Worm (Caenorhabditis elegans): ENCODE results near the gene asp-17.

The asp-17 gene

DNA sequence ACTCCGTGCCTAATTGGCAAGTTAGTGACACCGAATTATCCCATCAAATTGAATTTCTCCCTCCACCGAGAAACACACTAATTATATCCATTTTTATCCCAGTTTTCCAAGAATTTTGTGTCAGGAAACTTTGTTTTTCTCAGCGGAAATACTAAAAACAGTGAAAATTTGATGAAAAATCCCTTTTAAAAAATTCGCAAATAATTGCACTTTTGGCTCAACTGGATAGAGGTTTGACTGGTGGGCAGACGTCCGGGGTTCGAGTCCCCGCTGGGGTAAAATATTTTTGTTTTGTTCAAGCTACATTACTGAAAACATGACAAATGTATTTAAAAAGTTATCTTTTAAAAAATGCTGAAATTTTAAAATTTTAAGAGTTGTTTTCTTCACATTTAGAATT, 21.0 kb upstream of the asp-17 start:
- TF ChIP-seq ceh-36 (tag; optimal IDR thresholded peaks at IDR 0.05) (no peak), aly-1 (tag; optimal IDR thresholded peaks at IDR 0.05) (no peak), ceh-13 (GFP tag; optimal IDR thresholded peaks at IDR 0.05) (no peak), hmg-4 (GFP tag; optimal IDR thresholded peaks at IDR 0.05) (no peak), flt-1 (GFP tag; IDR thresholded peaks at IDR 0.05) (no peak)

- TF ChIP-seq pes-1 (GFP tag; IDR thresholded peaks at IDR 0.05) (no peak), ceh-13 (GFP tag; optimal IDR thresholded peaks at IDR 0.05) (no peak), tra-4 (tag; optimal IDR thresholded peaks at IDR 0.05) (no peak), scrt-1 (GFP tag; IDR thresholded peaks at IDR 0.05) (no peak), ama-1 (optimal IDR thresholded peaks at IDR 0.05) (no peak), tbx-37 (GFP tag; conservative IDR thresholded peaks at IDR 0.05) (no peak), sea-1 (GFP tag; conservative IDR thresholded peaks at IDR 0.05) (no peak), B0310.2 (tag; optimal IDR thresholded peaks at IDR 0.05) (no peak), tbx-11 (GFP tag; IDR thresholded peaks at IDR 0.05) (no peak), hnd-1 (tag; optimal IDR thresholded peaks at IDR 0.05) (no peak), flt-1 (GFP tag; IDR thresholded peaks at IDR 0.05) (no peak), hmbx-1 (tag; optimal IDR thresholded peaks at IDR 0.05) (no peak), ceh-36 (tag; optimal IDR thresholded peaks at IDR 0.05) (no peak), hmg-4 (GFP tag; optimal IDR thresholded peaks at IDR 0.05) (no peak), F13C5.2 (tag; optimal IDR thresholded peaks at IDR 0.05) (no peak), aly-1 (tag; optimal IDR thresholded peaks at IDR 0.05) (no peak), ets-7 (tag; optimal IDR thresholded peaks at IDR 0.05) (no peak)
Measured at ce11 chrV:19057602-19058001, 20.5 kb upstream of the asp-17 start.

- TF ChIP-seq pes-1 (GFP tag; IDR thresholded peaks at IDR 0.05): no peak
- no peak for TF ChIP-seq ets-7 (tag; optimal IDR thresholded peaks at IDR 0.05)
- no peak for TF ChIP-seq aly-1 (tag; optimal IDR thresholded peaks at IDR 0.05)
- no peak for TF ChIP-seq tbx-11 (GFP tag; IDR thresholded peaks at IDR 0.05)
- TF ChIP-seq sea-1 (GFP tag; conservative IDR thresholded peaks at IDR 0.05): no peak
Measured at ce11 chrV:19053281-19053680, 16.2 kb upstream of the asp-17 start.

DNA sequence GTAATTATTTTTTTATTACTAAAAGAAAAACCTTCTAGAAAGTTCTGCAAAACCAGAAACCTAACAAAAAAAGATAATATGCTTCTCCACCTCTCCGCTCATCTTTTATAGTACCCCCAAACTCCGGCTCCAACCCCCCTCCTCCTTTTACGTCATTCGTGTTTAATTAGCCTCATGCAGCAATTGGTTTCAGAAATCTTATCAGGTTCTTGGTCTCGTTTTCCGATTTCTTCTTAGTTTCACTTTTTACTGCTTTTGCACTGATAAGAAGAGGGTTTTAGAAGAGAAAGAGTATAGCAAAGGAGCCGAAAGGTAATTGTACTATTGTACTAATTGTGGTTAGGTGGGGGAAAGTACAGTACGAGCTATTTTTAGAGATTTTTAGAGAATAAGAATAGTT, 14.3 kb upstream of the asp-17 start:
- no peak for TF ChIP-seq pes-1 (GFP tag; IDR thresholded peaks at IDR 0.05)
- TF ChIP-seq hmg-4 (GFP tag; optimal IDR thresholded peaks at IDR 0.05): no peak
- no peak for TF ChIP-seq B0310.2 (tag; optimal IDR thresholded peaks at IDR 0.05)
- TF ChIP-seq tbx-37 (GFP tag; conservative IDR thresholded peaks at IDR 0.05): no peak
- TF ChIP-seq flt-1 (GFP tag; IDR thresholded peaks at IDR 0.05): no peak
- TF ChIP-seq hnd-1 (tag; optimal IDR thresholded peaks at IDR 0.05): no peak
- no peak for TF ChIP-seq ets-7 (tag; optimal IDR thresholded peaks at IDR 0.05)
- TF ChIP-seq sea-1 (GFP tag; conservative IDR thresholded peaks at IDR 0.05): no peak
- TF ChIP-seq ceh-36 (tag; optimal IDR thresholded peaks at IDR 0.05): no peak
- TF ChIP-seq scrt-1 (GFP tag; IDR thresholded peaks at IDR 0.05): no peak

DNA sequence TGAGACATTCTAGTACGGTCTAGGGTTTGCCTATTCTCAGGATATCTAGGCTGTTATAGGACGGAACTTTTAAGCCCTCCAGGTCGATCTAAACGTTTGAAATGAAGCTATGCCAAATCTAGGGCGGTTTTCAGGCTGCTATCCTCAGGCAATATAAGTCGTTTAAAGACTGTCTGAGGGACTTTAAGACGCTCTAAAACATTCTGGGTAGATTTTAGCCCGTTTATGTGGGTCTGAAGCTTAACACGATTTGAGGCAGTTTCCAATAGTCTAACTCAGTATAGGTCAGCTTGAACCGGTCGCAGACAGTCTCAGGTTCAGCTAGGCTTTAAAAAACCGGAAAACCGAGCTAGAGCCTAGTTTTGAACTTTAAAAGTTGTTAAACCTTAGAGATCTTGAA, 13.8 kb upstream of the asp-17 start:
- TF ChIP-seq tbx-11 (GFP tag; IDR thresholded peaks at IDR 0.05) (no peak), flt-1 (GFP tag; IDR thresholded peaks at IDR 0.05) (no peak), F13C5.2 (tag; optimal IDR thresholded peaks at IDR 0.05) (no peak), ets-7 (tag; optimal IDR thresholded peaks at IDR 0.05) (no peak), scrt-1 (GFP tag; IDR thresholded peaks at IDR 0.05) (no peak), hmg-4 (GFP tag; optimal IDR thresholded peaks at IDR 0.05) (no peak), ama-1 (optimal IDR thresholded peaks at IDR 0.05) (no peak), sea-1 (GFP tag; conservative IDR thresholded peaks at IDR 0.05) (no peak), tbx-37 (GFP tag; conservative IDR thresholded peaks at IDR 0.05) (no peak), aly-1 (tag; optimal IDR thresholded peaks at IDR 0.05) (no peak), ceh-36 (tag; optimal IDR thresholded peaks at IDR 0.05) (no peak), ceh-13 (GFP tag; optimal IDR thresholded peaks at IDR 0.05) (no peak), pes-1 (GFP tag; IDR thresholded peaks at IDR 0.05) (no peak)

DNA sequence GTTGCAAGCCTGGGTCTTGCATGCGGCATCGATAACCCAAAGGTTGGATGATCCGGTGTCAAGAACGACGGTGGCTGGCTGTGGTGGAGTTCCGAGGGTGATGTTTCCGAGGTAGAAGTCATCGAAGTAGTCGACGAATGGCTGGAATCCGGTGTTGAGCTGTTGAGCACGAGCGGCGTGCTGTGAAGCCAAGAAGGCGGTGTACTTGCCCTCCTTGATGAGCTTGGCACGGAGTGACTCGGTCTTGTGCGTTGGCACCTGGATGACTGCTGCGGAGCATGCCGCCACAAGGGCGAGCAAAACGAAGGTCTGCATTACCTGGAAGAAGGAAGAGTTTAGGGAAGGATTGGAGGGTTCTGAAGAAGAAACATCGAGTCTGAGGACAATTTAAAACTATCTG, 13.3 kb upstream of the asp-17 start, which contains the start of gene asp-1:
TSS of gene asp-1 (minus strand) at position 315 of the 400 bp plus-strand sequence.
- no peak for TF ChIP-seq F13C5.2 (tag; optimal IDR thresholded peaks at IDR 0.05)
- no peak for TF ChIP-seq tbx-11 (GFP tag; IDR thresholded peaks at IDR 0.05)
- no peak for TF ChIP-seq ceh-13 (GFP tag; optimal IDR thresholded peaks at IDR 0.05)
- TF ChIP-seq tra-4 (tag; optimal IDR thresholded peaks at IDR 0.05): no peak
- TF ChIP-seq B0310.2 (tag; optimal IDR thresholded peaks at IDR 0.05): no peak
- no peak for TF ChIP-seq hmg-4 (GFP tag; optimal IDR thresholded peaks at IDR 0.05)
- no peak for TF ChIP-seq aly-1 (tag; optimal IDR thresholded peaks at IDR 0.05)
- TF ChIP-seq ceh-36 (tag; optimal IDR thresholded peaks at IDR 0.05): no peak
- TF ChIP-seq ama-1 (optimal IDR thresholded peaks at IDR 0.05): no peak
- no peak for TF ChIP-seq tbx-37 (GFP tag; conservative IDR thresholded peaks at IDR 0.05)
- no peak for TF ChIP-seq hmbx-1 (tag; optimal IDR thresholded peaks at IDR 0.05)
- TF ChIP-seq flt-1 (GFP tag; IDR thresholded peaks at IDR 0.05): no peak
- TF ChIP-seq sea-1 (GFP tag; conservative IDR thresholded peaks at IDR 0.05): no peak
- TF ChIP-seq ets-7 (tag; optimal IDR thresholded peaks at IDR 0.05): no peak
- no peak for TF ChIP-seq scrt-1 (GFP tag; IDR thresholded peaks at IDR 0.05)
- no peak for TF ChIP-seq pes-1 (GFP tag; IDR thresholded peaks at IDR 0.05)

DNA sequence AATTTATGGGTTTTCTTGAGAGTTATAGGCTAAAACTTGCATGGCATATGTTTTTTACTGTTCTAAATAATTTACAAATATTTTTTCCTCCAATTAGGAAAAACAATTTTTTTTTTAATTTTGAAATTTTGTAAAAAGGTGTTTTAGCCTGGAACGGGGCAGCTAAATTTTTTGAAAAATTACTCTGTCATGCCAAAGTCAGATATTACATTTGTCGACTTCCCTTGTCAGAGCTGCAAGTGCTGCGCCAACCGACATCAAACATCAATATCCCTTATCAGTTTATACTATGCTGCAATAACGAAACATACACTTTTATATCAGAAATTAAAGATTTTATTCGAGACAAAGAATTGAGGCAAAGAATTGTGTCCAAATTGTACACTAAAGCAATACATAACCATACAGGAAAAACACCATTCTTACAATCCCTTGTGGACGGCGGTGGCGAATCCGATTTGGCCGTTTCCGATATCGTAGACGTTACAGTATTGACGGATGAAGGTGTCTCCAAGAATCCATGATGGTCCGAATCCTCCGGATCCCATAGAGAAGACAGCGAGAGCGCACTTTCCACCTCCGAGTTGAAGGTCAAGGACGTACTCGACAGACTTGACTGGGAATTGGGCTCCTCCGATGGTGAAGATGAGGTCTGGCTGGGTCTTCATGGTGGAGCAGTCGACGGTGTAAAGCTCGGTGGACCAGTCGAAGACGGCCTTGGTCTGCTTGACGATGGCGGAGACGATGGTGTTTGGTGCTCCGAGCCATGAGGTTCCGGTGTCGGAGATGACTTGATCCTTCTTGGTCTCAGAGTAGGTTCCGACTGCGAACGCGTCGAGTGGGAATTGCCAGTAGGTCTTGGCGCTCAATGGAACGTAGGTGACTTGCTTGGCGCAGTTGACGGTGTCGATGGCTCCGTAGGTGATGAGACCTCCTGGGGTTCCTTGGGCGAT, 12.3 kb upstream of the asp-17 start:
- TF ChIP-seq ceh-36 (tag; optimal IDR thresholded peaks at IDR 0.05) (no peak), aly-1 (tag; optimal IDR thresholded peaks at IDR 0.05) (no peak), flt-1 (GFP tag; IDR thresholded peaks at IDR 0.05) (no peak), hmbx-1 (tag; optimal IDR thresholded peaks at IDR 0.05) (no peak), ama-1 (optimal IDR thresholded peaks at IDR 0.05) (no peak), ets-7 (tag; optimal IDR thresholded peaks at IDR 0.05) (no peak), hnd-1 (tag; optimal IDR thresholded peaks at IDR 0.05) (no peak), pes-1 (GFP tag; IDR thresholded peaks at IDR 0.05) (no peak), hmg-4 (GFP tag; optimal IDR thresholded peaks at IDR 0.05) (no peak), F13C5.2 (tag; optimal IDR thresholded peaks at IDR 0.05) (no peak), ceh-13 (GFP tag; optimal IDR thresholded peaks at IDR 0.05) (no peak), sea-1 (GFP tag; conservative IDR thresholded peaks at IDR 0.05) (no peak), tra-4 (tag; optimal IDR thresholded peaks at IDR 0.05) (no peak), B0310.2 (tag; optimal IDR thresholded peaks at IDR 0.05) (no peak), tbx-37 (GFP tag; conservative IDR thresholded peaks at IDR 0.05) (no peak), tbx-11 (GFP tag; IDR thresholded peaks at IDR 0.05) (no peak), scrt-1 (GFP tag; IDR thresholded peaks at IDR 0.05) (no peak)
